Fruit fly (Drosophila melanogaster): Measurements from ENCODE around the gene CG4367.

The CG4367 gene

DNA sequence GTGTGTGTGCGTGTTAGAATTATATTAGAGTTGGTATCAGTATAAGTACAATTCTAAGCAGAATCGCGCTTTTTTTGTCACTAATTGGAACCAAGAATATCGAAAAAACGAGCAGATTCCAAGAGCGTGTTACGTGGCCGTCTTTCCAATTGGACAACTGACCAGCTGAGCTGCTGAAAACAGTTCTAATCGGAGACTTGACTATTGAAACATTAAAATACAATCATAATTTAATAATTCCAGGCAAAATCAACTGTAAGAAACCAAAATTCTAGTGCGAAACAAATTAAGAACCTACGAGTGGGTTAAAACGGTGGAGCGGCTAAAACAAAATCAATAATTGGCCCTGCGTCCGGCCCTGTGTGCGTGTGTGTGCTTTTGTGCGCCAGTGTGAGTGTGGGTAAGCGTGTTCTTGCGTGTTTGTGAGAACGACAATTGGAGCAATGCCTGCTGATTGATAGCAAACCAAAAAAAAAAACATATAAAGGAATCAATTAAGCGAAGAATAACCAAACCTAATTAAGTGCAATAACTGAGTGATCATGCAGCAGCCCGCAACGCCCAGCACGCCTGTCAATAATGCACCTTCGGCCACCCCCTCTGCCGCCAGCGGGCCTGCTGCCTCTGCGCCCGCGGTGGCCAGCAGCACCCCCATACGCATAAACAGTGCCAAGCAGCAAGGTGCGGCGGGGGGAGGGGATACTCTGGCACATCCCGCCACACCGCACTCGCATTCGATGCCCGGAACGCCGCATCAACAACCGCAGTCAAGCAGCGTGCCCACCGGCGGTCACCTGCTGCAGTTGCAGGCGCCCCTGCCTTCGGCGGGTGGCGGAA lies 5.1 kb upstream of the CG4367 start (continued):
- no peak for TF ChIP-seq zfh1 (GFP tag; IDR thresholded peaks at IDR 0.05)
- TF ChIP-seq mld (GFP tag; IDR thresholded peaks at IDR 0.05; ENCODE audit: partially characterized antibody), result no peak
- TF ChIP-seq row (GFP tag; IDR thresholded peaks at IDR 0.05), result peak; percentile 25; the same call in 1 of the 3 replicates
- no peak for TF ChIP-seq CG12942 (GFP tag; optimal IDR thresholded peaks at IDR 0.05)
- no peak for TF ChIP-seq crp (GFP tag; optimal IDR thresholded peaks at IDR 0.05)
- no peak for TF ChIP-seq CG13123 (GFP tag; optimal IDR thresholded peaks at IDR 0.05)
- TF ChIP-seq CG33557 (GFP tag; optimal IDR thresholded peaks at IDR 0.05), result no peak
- peak; percentile 8 for TF ChIP-seq ems (GFP tag; optimal IDR thresholded peaks at IDR 0.05)
- no peak for TF ChIP-seq Neu2 (GFP tag; optimal IDR thresholded peaks at IDR 0.05; ENCODE audit: borderline replicate concordance)
- no peak for TF ChIP-seq CG3407 (GFP tag; optimal IDR thresholded peaks at IDR 0.05)
- no peak for TF ChIP-seq HLH3B (GFP tag; IDR thresholded peaks at IDR 0.05)
- no peak for TF ChIP-seq sob (GFP tag; IDR thresholded peaks at IDR 0.05)
- no peak for TF ChIP-seq CG14441 (GFP tag; IDR thresholded peaks at IDR 0.05)
- TF ChIP-seq dysf (GFP tag; IDR thresholded peaks at IDR 0.05), result no peak
- TF ChIP-seq CG2116 (GFP tag; optimal IDR thresholded peaks at IDR 0.05), result no peak
- TF ChIP-seq kni (GFP tag; optimal IDR thresholded peaks at IDR 0.05), result no peak
- no peak for TF ChIP-seq CG2875 (GFP tag; optimal IDR thresholded peaks at IDR 0.05)
- no peak for TF ChIP-seq Taf1 (GFP tag; IDR thresholded peaks at IDR 0.05)
- no peak for TF ChIP-seq pita (GFP tag; optimal IDR thresholded peaks at IDR 0.05)
- 0 out of 4 replicates have a peak, but pooled peaks have one; percentile 59 for TF ChIP-seq chinmo (GFP tag; IDR thresholded peaks at IDR 0.05; ENCODE audit: partially characterized antibody)
- no peak for TF ChIP-seq peb (GFP tag; IDR thresholded peaks at IDR 0.05)
- TF ChIP-seq Ada2b (GFP tag; IDR thresholded peaks at IDR 0.05), result no peak
- no peak; the same call in 3 of the 4 replicates for TF ChIP-seq Gug (GFP tag; IDR thresholded peaks at IDR 0.05)
- TF ChIP-seq Atf-2 (GFP tag; optimal IDR thresholded peaks at IDR 0.05), result no peak
- no peak for TF ChIP-seq CG12236 (GFP tag; optimal IDR thresholded peaks at IDR 0.05)
- no peak for TF ChIP-seq CG8765 (GFP tag; IDR thresholded peaks at IDR 0.05)
- TF ChIP-seq CG18599 (GFP tag; optimal IDR thresholded peaks at IDR 0.05), result no peak
- no peak for TF ChIP-seq Myb (GFP tag; optimal IDR thresholded peaks at IDR 0.05)
- TF ChIP-seq Dek (tag; optimal IDR thresholded peaks at IDR 0.05), result no peak
- no peak for TF ChIP-seq CG7372 (GFP tag; IDR thresholded peaks at IDR 0.05)
- no peak for TF ChIP-seq BEAF-32 (GFP tag; optimal IDR thresholded peaks at IDR 0.05)
- TF ChIP-seq dpn (GFP tag; optimal IDR thresholded peaks at IDR 0.05), result peak in 1 of 2 experiments; percentile 1
- TF ChIP-seq CG12744 (GFP tag; optimal IDR thresholded peaks at IDR 0.05), result no peak
- 0 out of 2 replicates have a peak, but pooled peaks have one; percentile 13 for TF ChIP-seq al (GFP tag; IDR thresholded peaks at IDR 0.05)
- no peak for TF ChIP-seq Bdp1 (GFP tag; optimal IDR thresholded peaks at IDR 0.05)
- TF ChIP-seq mam (GFP tag; optimal IDR thresholded peaks at IDR 0.05), result no peak
- TF ChIP-seq CG17612 (GFP tag; IDR thresholded peaks at IDR 0.05), result no peak
- TF ChIP-seq ewg (GFP tag; optimal IDR thresholded peaks at IDR 0.05), result no peak
- no peak for TF ChIP-seq sens (GFP tag)
- TF ChIP-seq crol (GFP tag; IDR thresholded peaks at IDR 0.05), result peak; percentile 96
- TF ChIP-seq Dip3 (GFP tag; optimal IDR thresholded peaks at IDR 0.05), result no peak
- TF ChIP-seq eve (GFP tag; optimal IDR thresholded peaks at IDR 0.05), result no peak
- no peak for TF ChIP-seq CG10267 (tag; optimal IDR thresholded peaks at IDR 0.05)
- TF ChIP-seq HLHmδ (GFP tag; optimal IDR thresholded peaks at IDR 0.05), result no peak
- no peak for TF ChIP-seq CG16813 (GFP tag; IDR thresholded peaks at IDR 0.05; ENCODE audit: partially characterized antibody)
- no peak for TF ChIP-seq CG4707 (GFP tag; optimal IDR thresholded peaks at IDR 0.05)
- TF ChIP-seq Rx (GFP tag; IDR thresholded peaks at IDR 0.05), result no peak
- peak; percentile 31 for TF ChIP-seq HHEX (GFP tag; optimal IDR thresholded peaks at IDR 0.05)
- no peak for TF ChIP-seq MBD-R2 (GFP tag; IDR thresholded peaks at IDR 0.05)
- TF ChIP-seq CG16779 (GFP tag; IDR thresholded peaks at IDR 0.05), result no peak
